Worm (Caenorhabditis elegans) whole organism, L2 larva: Measurements from ENCODE around the gene pcp-3.

ENCODE experiments used
- F13H6.1 ChIP-seq: sonication (generic microtip); optimal IDR thresholded peaks from 2 replicates; lab custom pipeline; 2016; ENCODE audit warnings: missing genetic modification characterization, missing compliant biosample characterization
- R02D3.7 ChIP-seq: fragments of 150-350 bp; optimal IDR thresholded peaks from 2 replicates; lab custom pipeline; 2014; ENCODE audit warnings: missing biosample characterization, missing genetic modification characterization
- ama-1 ChIP-seq: fragments of 150-350 bp; optimal IDR thresholded peaks from 2 replicates; lab custom pipeline; 2018; ENCODE audit warnings: inconsistent platforms
- fos-1 ChIP-seq: fragments of 150-350 bp; optimal IDR thresholded peaks from 2 replicates; lab custom pipeline; 2014; ENCODE audit warnings: missing biosample characterization, missing genetic modification characterization
- lsy-2 ChIP-seq, 2 experiments: fragments of 150-350 bp in 1 of 2; sonication (generic microtip) in 1 of 2; optimal IDR thresholded peaks; 2 replicates each; lab custom pipeline; 2014 to 2017; ENCODE audit warnings: missing biosample characterization in 2 of 2, missing genetic modification characterization in 2 of 2
- sem-4 ChIP-seq: fragments of 150-350 bp; optimal IDR thresholded peaks from 2 replicates; lab custom pipeline; 2014; ENCODE audit warnings: missing biosample characterization, missing genetic modification reagents, missing genetic modification characterization
- snpc-4 ChIP-seq: fragments of 150-350 bp; optimal IDR thresholded peaks from 2 replicates; lab custom pipeline; 2014; ENCODE audit warnings: missing biosample characterization, missing genetic modification characterization

DNA sequence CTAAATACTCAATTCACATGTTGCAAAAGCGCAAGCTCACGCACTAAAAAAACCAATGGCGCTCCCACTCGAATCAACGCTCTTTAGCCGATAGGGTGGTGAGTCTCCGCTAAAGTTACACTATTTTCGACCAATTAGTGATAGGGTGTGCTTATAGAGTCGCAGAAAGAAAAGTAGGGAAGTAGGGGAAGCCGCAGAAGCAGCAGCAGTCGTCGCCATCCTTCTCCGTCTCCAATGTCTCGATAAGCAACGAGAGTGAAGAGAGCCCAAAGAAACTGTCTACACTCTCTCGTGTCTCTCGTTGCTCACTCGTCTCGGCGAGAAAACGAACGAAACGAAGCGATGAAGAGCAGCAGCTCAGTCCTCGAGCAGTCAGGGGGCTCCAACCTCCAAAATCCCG lies 37.9 kb upstream of the pcp-3 start:
- TF ChIP-seq fos-1 (tag; lab: Kevin White, UChicago) (peak; percentile 72), lsy-2 (tag; optimal IDR thresholded peaks at IDR 0.05; lab: Kevin White, UChicago) (peak in 1 of 2 experiments; percentile 43), snpc-4 (tag; lab: Kevin White, UChicago) (peak; percentile 56), sem-4 (tag; lab: Kevin White, UChicago) (peak; percentile 21), F13H6.1 (tag; lab: Kevin White, UChicago) (peak; percentile 90), ama-1 (lab: Kevin White, UChicago) (no peak), R02D3.7 (tag; lab: Kevin White, UChicago) (no peak)
